Fruit fly (Drosophila melanogaster): ENCODE data around the gene fu.

The fu gene

DNA sequence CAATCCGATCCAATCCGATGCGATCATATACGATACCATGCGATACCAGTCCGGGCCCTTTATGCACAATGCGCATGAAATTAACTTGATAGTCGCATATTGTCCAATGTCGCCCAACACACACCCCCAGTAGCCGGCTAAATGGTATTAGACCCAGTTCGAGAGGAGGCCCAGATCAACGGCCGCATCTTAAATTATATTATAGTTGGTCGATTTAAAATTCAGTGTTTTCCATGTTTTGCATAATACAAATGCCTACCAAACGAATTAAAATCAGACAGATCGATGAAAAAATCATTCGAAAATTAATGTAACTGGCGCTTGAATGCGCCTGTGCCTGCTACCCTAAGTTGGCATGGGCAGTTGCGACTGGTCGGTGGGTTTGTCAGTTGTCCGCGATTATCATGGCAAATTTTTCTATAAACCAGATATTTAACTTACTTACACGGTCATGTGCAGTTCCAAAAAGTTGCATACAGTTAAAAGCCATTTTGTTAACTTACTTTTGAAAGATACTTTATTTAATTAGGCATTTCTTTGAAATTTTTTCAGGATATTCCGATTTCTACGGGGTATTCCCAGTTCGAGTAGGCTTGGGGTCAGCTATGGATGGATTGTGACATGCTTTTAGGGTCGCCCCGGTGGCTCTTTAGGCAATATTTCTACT lies 12.4 kb downstream of the fu start (continued):
- no peak for TF ChIP-seq zen2 (GFP tag; IDR thresholded peaks at IDR 0.05; ENCODE audit: partially characterized antibody)
- no peak for TF ChIP-seq exex (tag; optimal IDR thresholded peaks at IDR 0.05)
- TF ChIP-seq CG8388 (GFP tag; optimal IDR thresholded peaks at IDR 0.05): peak; percentile 28
- no peak for TF ChIP-seq ab (GFP tag; optimal IDR thresholded peaks at IDR 0.05)
- peak; percentile 48; the same call in 1 of the 3 replicates for TF ChIP-seq CG17361 (GFP tag; IDR thresholded peaks at IDR 0.05)
- TF ChIP-seq CG5245 (GFP tag; optimal IDR thresholded peaks at IDR 0.05): no peak
- no peak for TF ChIP-seq Jarid2 (GFP tag; optimal IDR thresholded peaks at IDR 0.05)
- TF ChIP-seq CG7839 (tag; optimal IDR thresholded peaks at IDR 0.05): peak; percentile 58
- TF ChIP-seq lbe (GFP tag; optimal IDR thresholded peaks at IDR 0.05): no peak
- TF ChIP-seq cas (GFP tag; IDR thresholded peaks at IDR 0.05): no peak
- TF ChIP-seq salm (tag; optimal IDR thresholded peaks at IDR 0.05): no peak
- no peak for TF ChIP-seq tna (GFP tag; IDR thresholded peaks at IDR 0.05; ENCODE audit: partially characterized antibody)
- no peak for TF ChIP-seq Dip2 (GFP tag; IDR thresholded peaks at IDR 0.05)
- no peak for TF ChIP-seq hb (GFP tag; IDR thresholded peaks at IDR 0.05; ENCODE audit: partially characterized antibody)
- peak; percentile 54 for TF ChIP-seq lmd (GFP tag; IDR thresholded peaks at IDR 0.05)
- TF ChIP-seq CG15514 (GFP tag; optimal IDR thresholded peaks at IDR 0.05): no peak
- 0 out of 2 replicates have a peak, but pooled peaks have one; percentile 22 for TF ChIP-seq slbo (GFP tag; IDR thresholded peaks at IDR 0.05)
- peak; percentile 16 for TF ChIP-seq CG17385 (GFP tag; optimal IDR thresholded peaks at IDR 0.05)
- TF ChIP-seq CG13287 (GFP tag; IDR thresholded peaks at IDR 0.05; ENCODE audit: partially characterized antibody): no peak
- TF ChIP-seq CG14860 (GFP tag; IDR thresholded peaks at IDR 0.05; ENCODE audit: partially characterized antibody): no peak
- no peak for TF ChIP-seq HLHmδ (GFP tag; optimal IDR thresholded peaks at IDR 0.05)
- peak; percentile 27 for TF ChIP-seq CG30403 (GFP tag; optimal IDR thresholded peaks at IDR 0.05)
- TF ChIP-seq CG4424 (GFP tag; optimal IDR thresholded peaks at IDR 0.05): no peak
- peak; percentile 36 for TF ChIP-seq CG13424 (tag; optimal IDR thresholded peaks at IDR 0.05)
- TF ChIP-seq CG2116 (GFP tag; optimal IDR thresholded peaks at IDR 0.05): no peak
- TF ChIP-seq Lpt (GFP tag; optimal IDR thresholded peaks at IDR 0.05): no peak
- TF ChIP-seq CG4854 (GFP tag; optimal IDR thresholded peaks at IDR 0.05): no peak
- TF ChIP-seq Nf-YC (tag; optimal IDR thresholded peaks at IDR 0.05): no peak
- TF ChIP-seq CG2889 (GFP tag; IDR thresholded peaks at IDR 0.05): no peak
- TF ChIP-seq Spps (tag; optimal IDR thresholded peaks at IDR 0.05): no peak
- no peak for TF ChIP-seq ERR (GFP tag; optimal IDR thresholded peaks at IDR 0.05)
- no peak for TF ChIP-seq Aef1 (GFP tag; IDR thresholded peaks at IDR 0.05)
- no peak for TF ChIP-seq CG4617 (GFP tag; optimal IDR thresholded peaks at IDR 0.05; ENCODE audit: borderline replicate concordance)
- no peak for TF ChIP-seq sna (GFP tag; IDR thresholded peaks at IDR 0.05; ENCODE audit: partially characterized antibody)
- no peak for TF ChIP-seq ken (GFP tag; IDR thresholded peaks at IDR 0.05)
- peak; percentile 55; the same call in 1 of the 3 replicates for TF ChIP-seq CG3726 (GFP tag; IDR thresholded peaks at IDR 0.05)
- no peak for TF ChIP-seq ftz-f1 (GFP tag; optimal IDR thresholded peaks at IDR 0.05)
- TF ChIP-seq Trl (optimal IDR thresholded peaks at IDR 0.05): no peak
- no peak for TF ChIP-seq Trl (GFP tag; optimal IDR thresholded peaks at IDR 0.05)
- no peak for TF ChIP-seq CG4328 (GFP tag; optimal IDR thresholded peaks at IDR 0.05)
- TF ChIP-seq CrebB (tag; optimal IDR thresholded peaks at IDR 0.05): no peak
- TF ChIP-seq CG11560 (tag; IDR thresholded peaks at IDR 0.05): no peak
- no peak for TF ChIP-seq MESR4 (GFP tag; optimal IDR thresholded peaks at IDR 0.05)
- TF ChIP-seq hbn (GFP tag; IDR thresholded peaks at IDR 0.05; ENCODE audit: partially characterized antibody): no peak
- no peak for TF ChIP-seq Dad (GFP tag; optimal IDR thresholded peaks at IDR 0.05)
- TF ChIP-seq zf30C (GFP tag; optimal IDR thresholded peaks at IDR 0.05): no peak
- TF ChIP-seq dimm (GFP tag; IDR thresholded peaks at IDR 0.05): no peak
- no peak for TF ChIP-seq fd102C (GFP tag; optimal IDR thresholded peaks at IDR 0.05)
- no peak for TF ChIP-seq Stat92E (GFP tag; optimal IDR thresholded peaks at IDR 0.05)
- no peak for TF ChIP-seq crc (GFP tag; optimal IDR thresholded peaks at IDR 0.05)
